Worm (Caenorhabditis elegans): ENCODE data around the gene T01B7.13.

DNA sequence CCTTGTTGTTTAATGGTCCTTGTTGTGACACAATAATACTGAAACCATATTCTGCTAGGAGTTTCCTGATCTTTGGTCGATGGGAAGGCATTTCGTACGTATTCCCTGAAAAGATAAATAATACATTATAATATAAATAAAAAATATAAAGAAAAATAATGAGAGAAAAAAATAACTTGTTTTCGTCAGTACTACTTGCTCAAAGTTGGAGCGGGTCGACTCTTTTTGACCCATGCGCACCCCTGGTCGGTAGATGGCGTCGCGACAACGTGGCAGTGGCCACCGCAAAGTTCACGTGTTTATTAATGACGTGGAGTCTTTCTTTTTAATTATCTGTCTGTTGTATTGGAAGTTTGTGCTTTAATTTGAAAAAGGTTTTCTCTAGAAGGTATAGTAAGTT lies 19.4 kb upstream of the T01B7.13 start, which contains the start of gene C34C6.10:
- TF ChIP-seq irx-1 (tag; optimal IDR thresholded peaks at IDR 0.05) (no peak), ceh-90 (tag; optimal IDR thresholded peaks at IDR 0.05) (no peak), jun-1 (tag; optimal IDR thresholded peaks at IDR 0.05) (no peak), mep-1 (tag; optimal IDR thresholded peaks at IDR 0.05) (no peak), lsy-2 (tag; optimal IDR thresholded peaks at IDR 0.05) (no peak), dpl-1 (GFP tag; optimal IDR thresholded peaks at IDR 0.05) (no peak), C34B4.2 (tag; optimal IDR thresholded peaks at IDR 0.05) (no peak), ama-1 (optimal IDR thresholded peaks at IDR 0.05) (no peak)

Measured in whole organism, L1 larva.